Worm (Caenorhabditis elegans): ENCODE data around the gene F55G1.6.

DNA sequence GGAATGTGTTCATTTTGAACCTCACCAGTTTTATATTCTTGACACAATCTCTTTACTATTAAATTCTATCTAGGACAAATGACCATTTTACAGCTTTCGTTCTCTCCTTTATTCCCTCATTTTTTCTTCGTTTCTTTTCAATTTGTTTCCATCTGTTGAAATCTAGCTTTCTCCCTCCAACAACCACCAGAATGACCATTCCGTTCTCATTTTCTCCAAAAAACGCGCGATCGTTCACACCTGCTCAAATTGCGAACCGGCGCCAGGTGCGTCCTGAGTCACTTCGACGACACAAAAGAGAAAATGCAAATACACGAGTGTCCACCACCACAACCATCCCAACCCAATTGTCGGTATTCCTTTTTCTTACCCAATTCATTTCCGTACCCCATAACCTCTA, 17.1 kb upstream of the F55G1.6 start, which contains the start of gene F13B6.1:
- TF ChIP-seq pqm-1 (tag; optimal IDR thresholded peaks at IDR 0.05) (no peak), ceh-48 (tag; optimal IDR thresholded peaks at IDR 0.05) (no peak), dmd-4 (tag; optimal IDR thresholded peaks at IDR 0.05; ENCODE audit: borderline replicate concordance) (no peak), C38D4.7 (GFP tag; optimal IDR thresholded peaks at IDR 0.05) (no peak), unc-42 (tag; optimal IDR thresholded peaks at IDR 0.05) (no peak), pha-4 (tag; optimal IDR thresholded peaks at IDR 0.05) (no peak)
